Worm (Caenorhabditis elegans) whole organism, mixed stage, embryonic: ENCODE results near the gene col-132.

Source experiments
- ceh-39 ChIP-seq: fragments of 150-350 bp; optimal IDR thresholded peaks from 2 replicates; lab custom pipeline; 2014; ENCODE audit warnings: missing biosample characterization, missing genetic modification characterization
- elt-1 ChIP-seq: sonication (generic microtip); optimal IDR thresholded peaks from 2 replicates; lab custom pipeline; 2017; ENCODE audit warnings: missing genetic modification characterization, mild to moderate bottlenecking, missing compliant biosample characterization, antibody characterized with exemption, moderate library complexity, borderline replicate concordance; ENCODE audit not compliant: insufficient read depth
- elt-3 ChIP-seq: fragments of 150-350 bp; optimal IDR thresholded peaks from 2 replicates; lab custom pipeline; 2014; ENCODE audit warnings: missing biosample characterization, missing genetic modification characterization
- lin-13 ChIP-seq: fragments of 150-350 bp; optimal IDR thresholded peaks from 2 replicates; lab custom pipeline; 2014; ENCODE audit warnings: missing biosample characterization, missing genetic modification characterization
- lin-32 ChIP-seq: fragments of 200-800 bp; sonication (Bioruptor generic); optimal IDR thresholded peaks from 2 replicates; lab custom pipeline; 2018; ENCODE audit warnings: mild to moderate bottlenecking, missing genetic modification characterization, missing compliant biosample characterization
- mep-1 ChIP-seq: fragments of 150-350 bp; optimal IDR thresholded peaks from 2 replicates; lab custom pipeline; 2017; ENCODE audit warnings: missing biosample characterization, missing genetic modification reagents, missing genetic modification characterization, inconsistent platforms
- nhr-237 ChIP-seq: fragments of 150-350 bp; optimal IDR thresholded peaks from 2 replicates; lab custom pipeline; 2014; ENCODE audit warnings: missing biosample characterization, missing genetic modification characterization
- nhr-28 ChIP-seq: fragments of 150-350 bp; optimal IDR thresholded peaks from 2 replicates; lab custom pipeline; 2014; ENCODE audit warnings: missing biosample characterization, missing genetic modification characterization

DNA sequence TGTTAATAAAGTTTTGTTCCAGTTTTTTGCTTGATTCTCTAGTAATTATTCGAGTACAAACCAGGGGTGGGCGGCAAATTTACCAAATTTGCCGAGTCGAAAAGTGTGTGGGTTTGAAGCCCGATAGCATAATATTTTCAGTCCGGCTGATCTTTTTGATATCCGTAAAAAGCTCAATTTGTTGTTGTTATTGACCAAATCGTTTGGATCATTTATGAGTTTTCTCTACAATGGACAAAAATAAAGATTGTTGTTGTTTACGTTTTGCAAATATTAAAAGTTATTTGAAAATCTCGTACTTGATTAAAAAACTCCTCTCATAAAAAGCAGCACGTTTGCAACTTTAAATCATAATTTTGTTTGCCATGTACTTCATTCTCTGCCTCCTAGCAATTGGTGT, 34.8 kb downstream of the col-132 start, which contains the start of gene scl-1:
- TF ChIP-seq nhr-237 (tag; lab: Kevin White, UChicago) (no peak), lin-32 (GFP tag; lab: Kevin White, UChicago) (no peak), ceh-39 (tag; lab: Kevin White, UChicago) (no peak), lin-13 (tag; lab: Kevin White, UChicago) (no peak), nhr-28 (tag; lab: Kevin White, UChicago) (no peak), elt-3 (tag; lab: Kevin White, UChicago) (no peak), mep-1 (no peak), elt-1 (tag; lab: Kevin White, UChicago) (no peak)
